Worm (Caenorhabditis elegans) whole organism, young adult: ENCODE measurements around the gene F44G4.7.

ENCODE experiments used
- B0019.2 ChIP-seq: fragments of 200-800 bp; sonication (Bioruptor generic); conservative IDR thresholded peaks from 2 replicates; pipeline ENCODE4 v1.3.6; 2022; ENCODE audit warnings: missing genetic modification reagents, missing genetic modification characterization, missing compliant biosample characterization
- B0035.1 ChIP-seq: sonication (generic microtip); optimal IDR thresholded peaks from 2 replicates; lab custom pipeline; 2016; ENCODE audit warnings: missing genetic modification characterization, mild to moderate bottlenecking, missing compliant biosample characterization, missing genotype, missing genetic modification reagents
- B0336.3 ChIP-seq: fragments of 200-800 bp; sonication (Bioruptor generic); IDR thresholded peaks from 2 replicates; pipeline ENCODE4 v1.3.6; 2022; ENCODE audit warnings: missing genetic modification characterization, missing compliant biosample characterization
- C17E4.6 ChIP-seq: fragments of 200-800 bp; sonication (Bioruptor generic); IDR thresholded peaks from 2 replicates; pipeline ENCODE4 v1.3.6; 2022; ENCODE audit warnings: missing genetic modification reagents, missing genetic modification characterization, missing compliant biosample characterization
- D2030.7 ChIP-seq: fragments of 200-800 bp; sonication (Bioruptor generic); IDR thresholded peaks from 2 replicates; pipeline ENCODE4 v1.3.6; 2022; ENCODE audit warnings: missing genetic modification reagents, missing genetic modification characterization, missing compliant biosample characterization
- F10E7.11 ChIP-seq: sonication (generic microtip); optimal IDR thresholded peaks from 2 replicates; lab custom pipeline; 2017; ENCODE audit warnings: mild to moderate bottlenecking, missing genetic modification characterization, moderate library complexity, missing compliant biosample characterization
- F33H1.4 ChIP-seq: fragments of 200-800 bp; sonication (Bioruptor generic); IDR thresholded peaks from 2 replicates; pipeline ENCODE4 v1.3.6; 2022; ENCODE audit warnings: missing genetic modification reagents, missing genetic modification characterization, missing compliant biosample characterization
- F49E8.2 ChIP-seq: sonication (generic microtip); optimal IDR thresholded peaks from 3 replicates; lab custom pipeline; 2017; ENCODE audit warnings: missing genetic modification characterization, mild to moderate bottlenecking, missing compliant biosample characterization, antibody characterized with exemption, moderate library complexity; ENCODE audit not compliant: insufficient read depth
- F52B5.7 ChIP-seq: sonication (generic microtip); optimal IDR thresholded peaks from 2 replicates; lab custom pipeline; 2016; ENCODE audit warnings: mild to moderate bottlenecking, missing genetic modification characterization, missing compliant biosample characterization
- F57C9.4 ChIP-seq: sonication (generic microtip); optimal IDR thresholded peaks from 2 replicates; lab custom pipeline; 2017; ENCODE audit warnings: mild to moderate bottlenecking, missing genetic modification characterization, missing compliant biosample characterization
- K11D2.4 ChIP-seq: fragments of 200-800 bp; sonication (Bioruptor generic); IDR thresholded peaks from 2 replicates; pipeline ENCODE4 v1.3.6; 2022; ENCODE audit warnings: missing genetic modification reagents, missing genetic modification characterization, missing compliant biosample characterization
- K12H6.12 ChIP-seq: fragments of 200-800 bp; sonication (Bioruptor generic); optimal IDR thresholded peaks from 2 replicates; lab custom pipeline; 2018; ENCODE audit warnings: mild to moderate bottlenecking, missing genetic modification characterization, missing compliant biosample characterization
- Y53G8AR.9 ChIP-seq: fragments of 200-800 bp; sonication (Bioruptor generic); conservative IDR thresholded peaks from 2 replicates; pipeline ENCODE4 v1.3.6; 2022; ENCODE audit warnings: missing genetic modification reagents, missing genetic modification characterization, missing compliant biosample characterization
- Y67H2A.10 ChIP-seq: fragments of 200-800 bp; sonication (Bioruptor generic); conservative IDR thresholded peaks from 2 replicates; pipeline ENCODE4 v1.3.6; 2022; ENCODE audit warnings: missing genetic modification reagents, missing genetic modification characterization, missing compliant biosample characterization
- ZK185.1 ChIP-seq: sonication (generic microtip); optimal IDR thresholded peaks from 2 replicates; lab custom pipeline; 2016; ENCODE audit warnings: mild to moderate bottlenecking, missing genetic modification characterization, missing compliant biosample characterization; ENCODE audit not compliant: poor library complexity, severe bottlenecking
- athp-1 ChIP-seq: sonication (generic microtip); optimal IDR thresholded peaks from 2 replicates; lab custom pipeline; 2017; ENCODE audit warnings: mild to moderate bottlenecking, missing genetic modification characterization, missing compliant biosample characterization
- attf-6 ChIP-seq: fragments of 200-800 bp; sonication (Bioruptor generic); IDR thresholded peaks from 2 replicates; pipeline ENCODE4 v1.3.6; 2022; ENCODE audit warnings: missing genetic modification reagents, missing genetic modification characterization, missing compliant biosample characterization
- bed-1 ChIP-seq: fragments of 200-800 bp; sonication (Bioruptor generic); IDR thresholded peaks from 2 replicates; pipeline ENCODE4 v1.3.6; 2022; ENCODE audit warnings: missing genetic modification reagents, missing genetic modification characterization, missing compliant biosample characterization
- ccch-3 ChIP-seq: fragments of 200-800 bp; sonication (Bioruptor generic); optimal IDR thresholded peaks from 2 replicates; lab custom pipeline; 2018; ENCODE audit warnings: mild to moderate bottlenecking, missing genetic modification characterization, missing compliant biosample characterization
- cebp-1 ChIP-seq, 2 experiments: fragments of 200-800 bp in 1 of 2; sonication (Bioruptor generic) in 1 of 2; sonication (generic microtip) in 1 of 2; IDR thresholded peaks in 1 of 2; optimal IDR thresholded peaks in 1 of 2; 2 replicates each; pipeline versions ENCODE4 v1.3.6 to Lab custom; 2017 to 2022; ENCODE audit warnings: missing compliant biosample characterization in 2 of 2, missing genetic modification characterization in 2 of 2, mild to moderate bottlenecking in 1 of 2, missing genetic modification reagents in 1 of 2, moderate library complexity in 1 of 2
- ceh-27 ChIP-seq: fragments of 200-800 bp; sonication (Bioruptor generic); optimal IDR thresholded peaks from 2 replicates; lab custom pipeline; 2018; ENCODE audit warnings: mild to moderate bottlenecking, missing genetic modification characterization, moderate library complexity, missing compliant biosample characterization
- ceh-40 ChIP-seq: fragments of 200-800 bp; sonication (Bioruptor generic); IDR thresholded peaks from 2 replicates; pipeline ENCODE4 v1.3.6; 2022; ENCODE audit warnings: missing genetic modification characterization, missing compliant biosample characterization
- dpl-1 ChIP-seq: fragments of 150-350 bp; optimal IDR thresholded peaks from 2 replicates; lab custom pipeline; 2014; ENCODE audit warnings: missing biosample characterization, missing genetic modification reagents, missing genetic modification characterization
- ets-4 ChIP-seq: fragments of 200-800 bp; sonication (Bioruptor generic); optimal IDR thresholded peaks from 2 replicates; lab custom pipeline; 2018; ENCODE audit warnings: mild to moderate bottlenecking, missing genetic modification characterization, missing compliant biosample characterization
- gei-17 ChIP-seq: fragments of 200-800 bp; sonication (Bioruptor generic); optimal IDR thresholded peaks from 2 replicates; lab custom pipeline; 2018; ENCODE audit warnings: mild to moderate bottlenecking, missing genetic modification characterization, missing compliant biosample characterization
- hmg-20 ChIP-seq: fragments of 200-800 bp; sonication (Bioruptor generic); IDR thresholded peaks from 2 replicates; pipeline ENCODE4 v1.3.6; 2022; ENCODE audit warnings: missing genetic modification reagents, missing genetic modification characterization, missing compliant biosample characterization
- lag-1 ChIP-seq: fragments of 200-800 bp; sonication (Bioruptor generic); IDR thresholded peaks from 2 replicates; pipeline ENCODE4 v1.3.6; 2022; ENCODE audit warnings: missing genetic modification reagents, missing genetic modification characterization, missing compliant biosample characterization
- let-526 ChIP-seq: fragments of 200-800 bp; sonication (Bioruptor generic); IDR thresholded peaks from 2 replicates; pipeline ENCODE4 v1.3.6; 2022; ENCODE audit warnings: missing genetic modification reagents, missing genetic modification characterization, missing compliant biosample characterization
- lin-35 ChIP-seq, 3 experiments: fragments of 150-350 bp in 2 of 3; sonication (generic microtip) in 1 of 3; optimal IDR thresholded peaks; 2 replicates each; lab custom pipeline; 2014 to 2018; ENCODE audit warnings: missing biosample characterization in 3 of 3, missing genetic modification characterization in 3 of 3, missing genetic modification reagents in 3 of 3
- lin-40 ChIP-seq: sonication (generic microtip); optimal IDR thresholded peaks from 2 replicates; lab custom pipeline; 2016; ENCODE audit warnings: missing genetic modification characterization, mild to moderate bottlenecking, missing compliant biosample characterization, missing genotype, missing genetic modification reagents
- lin-54 ChIP-seq: fragments of 200-800 bp; sonication (Bioruptor generic); optimal IDR thresholded peaks from 2 replicates; lab custom pipeline; 2018; ENCODE audit warnings: mild to moderate bottlenecking, missing genetic modification characterization, missing compliant biosample characterization
- lir-1 ChIP-seq: fragments of 200-800 bp; sonication (Bioruptor generic); conservative IDR thresholded peaks from 2 replicates; pipeline ENCODE4 v1.3.6; 2022; ENCODE audit warnings: missing genetic modification reagents, missing genetic modification characterization, missing compliant biosample characterization
- lsl-1 ChIP-seq: fragments of 200-800 bp; sonication (Bioruptor generic); optimal IDR thresholded peaks from 2 replicates; lab custom pipeline; 2018; ENCODE audit warnings: mild to moderate bottlenecking, missing genetic modification characterization, moderate library complexity, missing compliant biosample characterization
- lsy-27 ChIP-seq: sonication (generic microtip); optimal IDR thresholded peaks from 2 replicates; lab custom pipeline; 2017; ENCODE audit warnings: missing genetic modification characterization, mild to moderate bottlenecking, missing compliant biosample characterization, antibody characterized with exemption, missing genotype, borderline replicate concordance; ENCODE audit not compliant: insufficient read depth
- mcd-1 ChIP-seq: fragments of 200-800 bp; sonication (Bioruptor generic); IDR thresholded peaks from 2 replicates; pipeline ENCODE4 v1.3.6; 2022; ENCODE audit warnings: missing genetic modification reagents, missing genetic modification characterization, missing compliant biosample characterization
- nhr-80 ChIP-seq: sonication (generic microtip); optimal IDR thresholded peaks from 2 replicates; lab custom pipeline; 2016; ENCODE audit warnings: missing genetic modification characterization, missing compliant biosample characterization
- nhr-90 ChIP-seq: sonication (generic microtip); optimal IDR thresholded peaks from 2 replicates; lab custom pipeline; 2016; ENCODE audit warnings: missing genotype, mild to moderate bottlenecking, missing genetic modification characterization, missing compliant biosample characterization
- repo-1 ChIP-seq: sonication (generic microtip); optimal IDR thresholded peaks from 2 replicates; lab custom pipeline; 2017; ENCODE audit warnings: mild to moderate bottlenecking, missing genetic modification characterization, missing compliant biosample characterization
- somi-1 ChIP-seq: fragments of 200-800 bp; sonication (Bioruptor generic); optimal IDR thresholded peaks from 2 replicates; lab custom pipeline; 2018; ENCODE audit warnings: mild to moderate bottlenecking, missing genetic modification characterization, missing compliant biosample characterization
- sptf-2 ChIP-seq: fragments of 200-800 bp; sonication (Bioruptor generic); optimal IDR thresholded peaks from 2 replicates; lab custom pipeline; 2018; ENCODE audit warnings: mild to moderate bottlenecking, missing genetic modification characterization, missing compliant biosample characterization
- tbx-9 ChIP-seq: sonication (generic microtip); optimal IDR thresholded peaks from 2 replicates; lab custom pipeline; 2016; ENCODE audit warnings: borderline replicate concordance, missing genetic modification characterization, inconsistent platforms, missing compliant biosample characterization
- tlf-1 ChIP-seq: fragments of 200-800 bp; sonication (Bioruptor generic); optimal IDR thresholded peaks from 2 replicates; lab custom pipeline; 2018; ENCODE audit warnings: mild to moderate bottlenecking, missing genetic modification characterization, missing compliant biosample characterization
- unc-62 ChIP-seq: fragments of 150-350 bp; optimal IDR thresholded peaks from 2 replicates; lab custom pipeline; 2014; ENCODE audit warnings: missing biosample characterization, missing genetic modification reagents, missing genetic modification characterization
- ztf-22 ChIP-seq: fragments of 200-800 bp; sonication (Bioruptor generic); optimal IDR thresholded peaks from 2 replicates; lab custom pipeline; 2018; ENCODE audit warnings: mild to moderate bottlenecking, missing genetic modification characterization, moderate library complexity, missing compliant biosample characterization
- ztf-26 ChIP-seq: sonication (generic microtip); optimal IDR thresholded peaks from 2 replicates; lab custom pipeline; 2017; ENCODE audit warnings: missing genetic modification characterization, missing compliant biosample characterization
- ztf-6 ChIP-seq: fragments of 200-800 bp; sonication (Bioruptor generic); IDR thresholded peaks from 2 replicates; pipeline ENCODE4 v1.3.6; 2022; ENCODE audit warnings: missing genetic modification reagents, missing genetic modification characterization, missing compliant biosample characterization

Gene F44G4.7

ce11 chrII:9005067-9005466 lies at the start of gene F44G4.7:
F44G4.7 (minus strand) TSS chrII:9005167.
- TF ChIP-seq F57C9.4 (no peak), nhr-80 (tag; lab: Kevin White, UChicago) (no peak), ets-4 (no peak), somi-1 (GFP tag; lab: Kevin White, UChicago) (no peak), tlf-1 (no peak), repo-1 (tag; lab: Kevin White, UChicago) (no peak), B0336.3 (GFP tag; lab: Robert Waterston, UW) (no peak), ceh-40 (GFP tag; lab: Robert Waterston, UW) (no peak), bed-1 (GFP tag; lab: Robert Waterston, UW) (no peak), F52B5.7 (tag; lab: Kevin White, UChicago) (no peak), ztf-22 (no peak), nhr-90 (no peak), B0035.1 (no peak), lin-54 (no peak), C17E4.6 (GFP tag; lab: Robert Waterston, UW) (no peak), hmg-20 (no peak), Y67H2A.10 (no peak), K11D2.4 (GFP tag; lab: Robert Waterston, UW) (no peak), B0019.2 (GFP tag; lab: Robert Waterston, UW) (no peak), F49E8.2 (tag; lab: Kevin White, UChicago) (no peak)

ce11 chrII:9054604-9055003 lies 49.6 kb upstream of the F44G4.7 start, which contains the start of gene chmp-7:
chmp-7 (plus strand) TSS chrII:9054972.
- TF ChIP-seq ztf-6 (GFP tag; lab: Robert Waterston, UW) (no peak), somi-1 (GFP tag; lab: Kevin White, UChicago) (no peak), lin-40 (tag; lab: Kevin White, UChicago) (peak; percentile 76), ceh-27 (GFP tag; lab: Kevin White, UChicago) (peak; percentile 60), tbx-9 (tag; lab: Kevin White, UChicago) (no peak), C17E4.6 (GFP tag; lab: Robert Waterston, UW) (no peak), ztf-22 (no peak), F33H1.4 (GFP tag; lab: Robert Waterston, UW) (peak; percentile 65), sptf-2 (GFP tag; lab: Kevin White, UChicago) (no peak), nhr-90 (no peak), K12H6.12 (peak; percentile 56), ZK185.1 (tag; lab: Kevin White, UChicago) (peak; percentile 70), lsl-1 (peak; percentile 73), F57C9.4 (no peak), F10E7.11 (tag; lab: Kevin White, UChicago) (no peak), lir-1 (GFP tag; lab: Robert Waterston, UW) (0 out of 2 replicates have a peak, but pooled peaks have one; percentile 43), let-526 (GFP tag; lab: Robert Waterston, UW) (no peak), lag-1 (GFP tag; lab: Robert Waterston, UW) (no peak), B0019.2 (GFP tag; lab: Robert Waterston, UW) (peak; percentile 79), attf-6 (GFP tag; lab: Robert Waterston, UW) (no peak), lin-54 (peak; percentile 98), gei-17 (GFP tag; lab: Kevin White, UChicago) (no peak), lin-35 (GFP tag; optimal IDR thresholded peaks at IDR 0.05; lab: Kevin White, UChicago) (peak in 1 of 3 experiments; percentile 90), mcd-1 (GFP tag; lab: Robert Waterston, UW) (peak; percentile 85), ztf-26 (tag; lab: Kevin White, UChicago) (peak; percentile 50), K11D2.4 (GFP tag; lab: Robert Waterston, UW) (no peak), B0336.3 (GFP tag; lab: Robert Waterston, UW) (0 out of 2 replicates have a peak, but pooled peaks have one; percentile 43), lsy-27 (peak; percentile 86), ccch-3 (GFP tag; lab: Kevin White, UChicago) (no peak), Y53G8AR.9 (GFP tag; lab: Robert Waterston, UW) (no peak), D2030.7 (GFP tag; lab: Robert Waterston, UW) (peak; percentile 51; the same call in 1 of the 2 replicates), unc-62 (GFP tag; lab: Kevin White, UChicago) (no peak), athp-1 (tag; lab: Kevin White, UChicago) (peak; percentile 13), cebp-1 (GFP tag; IDR thresholded peaks at IDR 0.05; lab: Robert Waterston, UW) (0 out of 2 replicates have a peak, but pooled peaks have one; percentile 28), cebp-1 (tag; optimal IDR thresholded peaks at IDR 0.05; lab: Kevin White, UChicago) (peak; percentile 75), dpl-1 (GFP tag; lab: Kevin White, UChicago) (peak; percentile 86)
